Worm (Caenorhabditis elegans): ENCODE data around the gene ugt-16.

The ugt-16 gene

ce11 chrV:12796908-12797490 is 27.8 kb upstream of the ugt-16 start:
- no peak for TF ChIP-seq mes-4 (tag; optimal IDR thresholded peaks at IDR 0.05)
- TF ChIP-seq sea-2 (GFP tag; IDR thresholded peaks at IDR 0.05) = no peak
- TF ChIP-seq tbp1 (GFP tag; optimal IDR thresholded peaks at IDR 0.05) = no peak
- TF ChIP-seq nhr-80 (tag; optimal IDR thresholded peaks at IDR 0.05) = peak; percentile 86
- peak; percentile 62 to 80 for TF ChIP-seq let-607 (tag; optimal IDR thresholded peaks at IDR 0.05)
- no peak for TF ChIP-seq F22D6.2 (tag; optimal IDR thresholded peaks at IDR 0.05)
- peak; percentile 33 for TF ChIP-seq atf-7 (tag; optimal IDR thresholded peaks at IDR 0.05)
- no peak for TF ChIP-seq Y79H2A.3 (GFP tag; conservative IDR thresholded peaks at IDR 0.05)
- no peak for TF ChIP-seq rcor-1 (GFP tag; IDR thresholded peaks at IDR 0.05)
- TF ChIP-seq F55B11.4 (tag; optimal IDR thresholded peaks at IDR 0.05; ENCODE audit: borderline replicate concordance, insufficient read depth) = no peak
- TF ChIP-seq nfya-2 (GFP tag; IDR thresholded peaks at IDR 0.05) = no peak
- TF ChIP-seq K12H6.12 (tag; optimal IDR thresholded peaks at IDR 0.05) = no peak
- TF ChIP-seq rec-8 (tag; optimal IDR thresholded peaks at IDR 0.05) = no peak
- no peak for TF ChIP-seq nhr-179 (tag; optimal IDR thresholded peaks at IDR 0.05)

- TF ChIP-seq rpc-1 (optimal IDR thresholded peaks at IDR 0.05) = no peak
- TF ChIP-seq rpc-1 (tag; optimal IDR thresholded peaks at IDR 0.05) = no peak
- TF ChIP-seq lsl-1 (GFP tag; optimal IDR thresholded peaks at IDR 0.05) = no peak
- no peak for TF ChIP-seq zim-3 (tag; optimal IDR thresholded peaks at IDR 0.05)
- no peak for TF ChIP-seq tlf-1 (GFP tag; optimal IDR thresholded peaks at IDR 0.05)
- no peak for TF ChIP-seq ceh-79 (tag; optimal IDR thresholded peaks at IDR 0.05)
- TF ChIP-seq ceh-58 (GFP tag; IDR thresholded peaks at IDR 0.05) = no peak
- TF ChIP-seq ama-1 (optimal IDR thresholded peaks at IDR 0.05) = no peak
- no peak for TF ChIP-seq ama-1 (GFP tag; optimal IDR thresholded peaks at IDR 0.05)
- no peak for TF ChIP-seq B0019.2 (GFP tag; conservative IDR thresholded peaks at IDR 0.05)
Observed at ce11 chrV:12797992-12798391, 26.8 kb upstream of the ugt-16 start, which contains the start of gene ugt-6. ugt-6 (minus strand) TSS chrV:12798224.

ce11 chrV:12800171-12800570 is 24.7 kb upstream of the ugt-16 start, which contains the start of gene ugt-3:
ugt-3 (minus strand) TSS chrV:12800271.
- no peak for TF ChIP-seq nfya-2 (GFP tag; IDR thresholded peaks at IDR 0.05)
- no peak for TF ChIP-seq mes-4 (tag; optimal IDR thresholded peaks at IDR 0.05)
- TF ChIP-seq cebp-2 (GFP tag; IDR thresholded peaks at IDR 0.05) = no peak
- TF ChIP-seq Y53G8AR.9 (GFP tag; conservative IDR thresholded peaks at IDR 0.05) = no peak
- TF ChIP-seq T07F8.4 (tag; optimal IDR thresholded peaks at IDR 0.05) = no peak
- TF ChIP-seq egrh-3 (GFP tag; IDR thresholded peaks at IDR 0.05) = no peak
- no peak for TF ChIP-seq K11D2.4 (GFP tag; IDR thresholded peaks at IDR 0.05)
- no peak for TF ChIP-seq hmg-20 (GFP tag; IDR thresholded peaks at IDR 0.05)
- no peak for TF ChIP-seq F37B4.10 (GFP tag; IDR thresholded peaks at IDR 0.05)
- no peak for TF ChIP-seq him-1 (tag; optimal IDR thresholded peaks at IDR 0.05)
- no peak for TF ChIP-seq nhr-179 (tag; optimal IDR thresholded peaks at IDR 0.05)
- no peak for TF ChIP-seq zfh-2 (GFP tag; conservative IDR thresholded peaks at IDR 0.05)
- TF ChIP-seq Y56A3A.18 (GFP tag; IDR thresholded peaks at IDR 0.05) = no peak
- no peak for TF ChIP-seq F55B11.4 (tag; optimal IDR thresholded peaks at IDR 0.05; ENCODE audit: borderline replicate concordance, insufficient read depth)

ce11 chrV:12803274-12803673 is 21.6 kb upstream of the ugt-16 start, which contains the start of gene srbc-45:
srbc-45 (plus strand) TSS chrV:12803574.
- TF ChIP-seq C06A6.2 (GFP tag; conservative IDR thresholded peaks at IDR 0.05) = no peak
- TF ChIP-seq atf-7 (tag; optimal IDR thresholded peaks at IDR 0.05) = no peak
- no peak for TF ChIP-seq ceh-27 (GFP tag; optimal IDR thresholded peaks at IDR 0.05)
